Worm (Caenorhabditis elegans) whole organism, L3 larva: Measurements from ENCODE around the gene sft-1.
A peak's percentile ranks its signal among the peaks of the same experiment; 100 is the strongest.

ENCODE experiments used
- R02D3.7 ChIP-seq: fragments of 150-350 bp; optimal IDR thresholded peaks from 2 replicates; lab custom pipeline; 2014; ENCODE audit warnings: missing biosample characterization, missing genetic modification characterization
- aly-2 ChIP-seq: fragments of 150-350 bp; optimal IDR thresholded peaks from 2 replicates; lab custom pipeline; 2014; ENCODE audit warnings: missing biosample characterization, missing genetic modification characterization
- ceh-28 ChIP-seq: fragments of 150-350 bp; optimal IDR thresholded peaks from 2 replicates; lab custom pipeline; 2014; ENCODE audit warnings: missing biosample characterization, missing genetic modification reagents, missing genetic modification characterization
- daf-12 ChIP-seq: fragments of 150-350 bp; optimal IDR thresholded peaks from 2 replicates; lab custom pipeline; 2014; ENCODE audit warnings: missing biosample characterization, missing genetic modification reagents, missing genetic modification characterization
- elt-3 ChIP-seq, 3 experiments: fragments of 150-350 bp in 1 of 3; sonication (generic microtip) in 2 of 3; optimal IDR thresholded peaks; 2 replicates in 2 of 3; 4 replicates in 1 of 3; lab custom pipeline; 2014 to 2017; ENCODE audit warnings: missing biosample characterization in 3 of 3, missing genetic modification characterization in 3 of 3
- fkh-10 ChIP-seq: sonication (generic microtip); optimal IDR thresholded peaks from 2 replicates; lab custom pipeline; 2017; ENCODE audit warnings: missing biosample characterization, missing genetic modification reagents, missing genetic modification characterization
- fos-1 ChIP-seq: fragments of 150-350 bp; optimal IDR thresholded peaks from 2 replicates; lab custom pipeline; 2014; ENCODE audit warnings: missing biosample characterization, missing genetic modification characterization
- hmg-11 ChIP-seq: sonication (generic microtip); optimal IDR thresholded peaks from 2 replicates; lab custom pipeline; 2016; ENCODE audit warnings: missing genetic modification characterization, missing compliant biosample characterization
- jun-1 ChIP-seq: fragments of 150-350 bp; optimal IDR thresholded peaks from 2 replicates; lab custom pipeline; 2014; ENCODE audit warnings: missing biosample characterization, missing genetic modification reagents, missing genetic modification characterization
- lin-15B ChIP-seq: fragments of 150-350 bp; optimal IDR thresholded peaks from 2 replicates; lab custom pipeline; 2014; ENCODE audit warnings: missing biosample characterization, missing genetic modification characterization
- lin-39 ChIP-seq: fragments of 150-350 bp; optimal IDR thresholded peaks from 2 replicates; lab custom pipeline; 2018; ENCODE audit warnings: missing biosample characterization, missing genetic modification reagents, missing genetic modification characterization
- lsy-12 ChIP-seq: sonication (generic microtip); optimal IDR thresholded peaks from 2 replicates; lab custom pipeline; 2016; ENCODE audit warnings: mild to moderate bottlenecking, missing genetic modification characterization, missing compliant biosample characterization
- mdl-1 ChIP-seq: fragments of 150-350 bp; optimal IDR thresholded peaks from 2 replicates; lab custom pipeline; 2014; ENCODE audit warnings: missing biosample characterization, missing genetic modification characterization
- mml-1 ChIP-seq: fragments of 150-350 bp; sonication (generic microtip); optimal IDR thresholded peaks from 3 replicates; lab custom pipeline; 2014; ENCODE audit warnings: missing biosample characterization, missing genetic modification characterization
- nfya-1 ChIP-seq: sonication (generic microtip); optimal IDR thresholded peaks from 2 replicates; lab custom pipeline; 2017; ENCODE audit warnings: missing genetic modification characterization, mild to moderate bottlenecking, missing compliant biosample characterization, antibody characterized with exemption, moderate library complexity; ENCODE audit not compliant: insufficient read depth
- nhr-11 ChIP-seq: fragments of 150-350 bp; optimal IDR thresholded peaks from 2 replicates; lab custom pipeline; 2014; ENCODE audit warnings: missing biosample characterization, missing genetic modification characterization
- nhr-12 ChIP-seq: fragments of 150-350 bp; optimal IDR thresholded peaks from 2 replicates; lab custom pipeline; 2014; ENCODE audit warnings: missing biosample characterization, missing genetic modification characterization
- nhr-23 ChIP-seq: fragments of 150-350 bp; optimal IDR thresholded peaks from 2 replicates; lab custom pipeline; 2014; ENCODE audit warnings: missing biosample characterization, missing genetic modification reagents, missing genetic modification characterization
- nhr-25 ChIP-seq: sonication (generic microtip); optimal IDR thresholded peaks from 2 replicates; lab custom pipeline; 2017; ENCODE audit warnings: missing biosample characterization, missing genetic modification characterization
- nhr-28 ChIP-seq: fragments of 150-350 bp; optimal IDR thresholded peaks from 2 replicates; lab custom pipeline; 2014; ENCODE audit warnings: missing biosample characterization, missing genetic modification characterization
- nhr-43 ChIP-seq: sonication (generic microtip); optimal IDR thresholded peaks from 2 replicates; lab custom pipeline; 2016; ENCODE audit warnings: mild to moderate bottlenecking, missing genetic modification characterization, missing compliant biosample characterization; ENCODE audit not compliant: poor library complexity, severe bottlenecking
- nhr-67 ChIP-seq: fragments of 150-350 bp; optimal IDR thresholded peaks from 2 replicates; lab custom pipeline; 2014; ENCODE audit warnings: missing biosample characterization, missing genetic modification characterization
- nhr-76 ChIP-seq: fragments of 150-350 bp; sonication (generic microtip); optimal IDR thresholded peaks from 5 replicates; lab custom pipeline; 2014; ENCODE audit warnings: missing biosample characterization, missing genetic modification characterization
- nhr-77 ChIP-seq: fragments of 150-350 bp; optimal IDR thresholded peaks from 2 replicates; lab custom pipeline; 2014; ENCODE audit warnings: missing biosample characterization, missing genetic modification characterization
- pha-4 ChIP-seq: fragments of 150-350 bp; optimal IDR thresholded peaks from 2 replicates; lab custom pipeline; 2014; ENCODE audit warnings: missing biosample characterization, missing genetic modification reagents, missing genetic modification characterization
- pqm-1 ChIP-seq: fragments of 150-350 bp; optimal IDR thresholded peaks from 2 replicates; lab custom pipeline; 2017; ENCODE audit warnings: missing biosample characterization, missing genetic modification characterization, inconsistent platforms
- sea-2 ChIP-seq: fragments of 150-350 bp; sonication (generic microtip); optimal IDR thresholded peaks from 4 replicates; lab custom pipeline; 2014; ENCODE audit warnings: missing biosample characterization, missing genetic modification reagents, missing genetic modification characterization
- skn-1 ChIP-seq: fragments of 150-350 bp; optimal IDR thresholded peaks from 2 replicates; lab custom pipeline; 2014; ENCODE audit warnings: missing biosample characterization, missing genetic modification characterization
- snpc-4 ChIP-seq: fragments of 150-350 bp; optimal IDR thresholded peaks from 2 replicates; lab custom pipeline; 2014; ENCODE audit warnings: missing biosample characterization, missing genetic modification characterization
- unc-39 ChIP-seq: sonication (generic microtip); optimal IDR thresholded peaks from 4 replicates; lab custom pipeline; 2017; ENCODE audit warnings: missing biosample characterization, missing genetic modification characterization
- unc-62 ChIP-seq: fragments of 150-350 bp; sonication (generic microtip); optimal IDR thresholded peaks from 4 replicates; lab custom pipeline; 2014; ENCODE audit warnings: missing biosample characterization, missing genetic modification reagents, missing genetic modification characterization
- zag-1 ChIP-seq: fragments of 150-350 bp; optimal IDR thresholded peaks from 2 replicates; lab custom pipeline; 2014; ENCODE audit warnings: missing biosample characterization, missing genetic modification characterization
- ztf-11 ChIP-seq: fragments of 150-350 bp; optimal IDR thresholded peaks from 2 replicates; lab custom pipeline; 2014; ENCODE audit warnings: missing biosample characterization, missing genetic modification characterization
- ztf-4 ChIP-seq: fragments of 150-350 bp; optimal IDR thresholded peaks from 2 replicates; lab custom pipeline; 2014; ENCODE audit warnings: missing biosample characterization, missing genetic modification characterization

Gene sft-1

DNA sequence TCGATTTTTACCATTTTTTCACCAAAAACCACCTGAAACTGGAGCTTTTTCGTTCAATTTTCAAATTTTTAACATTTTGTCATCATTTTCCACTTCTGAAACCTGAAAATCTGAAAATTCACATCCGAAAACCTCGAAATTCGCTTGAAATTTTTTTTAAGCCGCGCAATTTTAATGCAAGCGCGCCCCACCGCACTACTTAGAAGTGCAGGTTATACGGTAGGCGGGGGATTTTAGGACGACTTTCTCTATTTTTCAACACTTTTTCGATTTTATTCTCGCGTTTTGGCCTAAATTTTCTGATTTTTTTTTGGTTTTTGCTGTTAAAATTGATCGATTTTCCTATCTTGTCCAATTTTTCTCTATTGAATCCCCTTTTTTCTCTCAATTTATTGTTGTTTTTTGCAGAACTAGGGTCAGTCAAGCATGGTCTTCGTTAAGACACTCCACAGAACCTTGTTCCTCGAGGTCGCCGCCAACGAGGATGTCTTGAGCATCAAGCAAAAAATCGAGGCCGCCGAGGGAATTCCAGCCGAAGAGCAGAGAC lies 18.5 kb upstream of the sft-1 start, which contains the start of gene ubl-1 (continued):
- TF ChIP-seq nhr-11 (tag; lab: Kevin White, UChicago) (peak; percentile 41), elt-3 (tag; optimal IDR thresholded peaks at IDR 0.05; lab: Kevin White, UChicago) (peak in 1 of 3 experiments; percentile 15), skn-1 (tag; lab: Kevin White, UChicago) (peak; percentile 69), mml-1 (no peak), ztf-11 (tag; lab: Kevin White, UChicago) (no peak)

DNA sequence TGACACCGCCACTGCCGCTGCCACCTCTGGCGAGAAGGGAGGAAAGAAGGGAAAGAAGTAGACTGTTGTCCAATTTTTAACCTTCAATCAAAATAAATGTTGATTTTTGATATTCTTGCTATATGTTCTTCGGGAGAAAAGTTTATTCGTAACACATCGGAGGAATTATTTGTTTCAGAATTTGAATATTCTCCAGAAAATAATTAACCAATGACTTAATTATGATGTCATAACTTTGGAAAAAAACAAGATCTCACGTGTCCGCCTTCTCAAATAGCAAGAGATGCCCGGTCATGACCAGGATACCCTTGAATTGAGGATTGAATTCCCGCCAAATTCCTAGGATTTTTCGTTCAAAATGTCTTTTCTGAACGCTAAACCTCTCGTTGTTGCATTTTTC lies 17.4 kb upstream of the sft-1 start:
- TF ChIP-seq unc-62 = no peak
- TF ChIP-seq ceh-28 (tag; lab: Kevin White, UChicago) = no peak
- no peak for TF ChIP-seq fkh-10
- TF ChIP-seq nhr-25 (tag; lab: Kevin White, UChicago) = no peak
- TF ChIP-seq nhr-28 (tag; lab: Kevin White, UChicago) = no peak
- TF ChIP-seq nhr-76 (tag; lab: Kevin White, UChicago) = no peak
- TF ChIP-seq nfya-1 (tag; lab: Kevin White, UChicago) = no peak
- TF ChIP-seq skn-1 (tag; lab: Kevin White, UChicago) = no peak
- no peak for TF ChIP-seq nhr-77
- TF ChIP-seq lsy-12 (tag; lab: Kevin White, UChicago) = no peak

DNA sequence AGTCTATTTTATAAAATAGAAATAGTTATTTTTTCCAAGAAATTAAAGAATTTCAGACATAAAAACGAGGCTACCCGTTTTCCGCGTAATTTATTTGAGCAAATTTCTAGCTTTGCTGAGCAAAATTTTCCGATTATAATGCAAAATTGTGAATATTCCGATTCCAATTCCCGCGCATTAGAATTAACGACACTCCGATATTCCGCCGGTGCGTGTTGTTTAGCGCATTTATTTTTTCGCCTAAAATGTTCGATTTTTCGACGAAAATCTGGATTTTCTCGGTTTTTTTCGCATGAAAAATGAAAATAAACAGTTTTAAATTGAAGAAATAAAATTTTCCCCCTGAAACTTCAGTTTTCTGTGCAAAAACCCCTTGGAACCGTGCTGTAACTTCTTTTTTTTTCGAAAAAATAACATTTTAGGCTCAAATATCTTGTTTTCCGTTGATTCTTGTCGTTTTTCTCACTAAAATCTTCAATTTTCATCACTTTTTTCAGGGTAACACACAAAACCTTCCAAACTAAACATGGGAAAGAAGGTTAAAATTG lies 16.4 kb upstream of the sft-1 start, which contains the start of gene H06I04.3:
TSS of gene H06I04.3 (plus strand) at position 498 of the 548 bp plus-strand sequence.
- TF ChIP-seq jun-1 = no peak
- TF ChIP-seq daf-12 (tag; lab: Kevin White, UChicago) = no peak
- TF ChIP-seq nhr-23 (tag; lab: Kevin White, UChicago) = peak; percentile 22
- no peak for TF ChIP-seq nhr-11 (tag; lab: Kevin White, UChicago)
- no peak for TF ChIP-seq sea-2
- TF ChIP-seq lin-15B (tag; lab: Kevin White, UChicago) = peak; percentile 28
- TF ChIP-seq pha-4 (tag; lab: Kevin White, UChicago) = no peak
- TF ChIP-seq R02D3.7 (tag; lab: Kevin White, UChicago) = no peak
- TF ChIP-seq pqm-1 (tag; lab: Kevin White, UChicago) = no peak
- peak; percentile 50 for TF ChIP-seq hmg-11
- no peak for TF ChIP-seq fos-1 (tag; lab: Kevin White, UChicago)
- peak; percentile 41 for TF ChIP-seq nfya-1 (tag; lab: Kevin White, UChicago)
- no peak for TF ChIP-seq ztf-4 (tag; lab: Kevin White, UChicago)
- TF ChIP-seq nhr-12 (tag; lab: Kevin White, UChicago) = no peak
- no peak for TF ChIP-seq nhr-43 (tag; lab: Kevin White, UChicago)
- TF ChIP-seq snpc-4 (tag; lab: Kevin White, UChicago) = no peak
- TF ChIP-seq lin-39 (tag; lab: Kevin White, UChicago) = peak; percentile 24
- no peak for TF ChIP-seq nhr-76 (tag; lab: Kevin White, UChicago)

DNA sequence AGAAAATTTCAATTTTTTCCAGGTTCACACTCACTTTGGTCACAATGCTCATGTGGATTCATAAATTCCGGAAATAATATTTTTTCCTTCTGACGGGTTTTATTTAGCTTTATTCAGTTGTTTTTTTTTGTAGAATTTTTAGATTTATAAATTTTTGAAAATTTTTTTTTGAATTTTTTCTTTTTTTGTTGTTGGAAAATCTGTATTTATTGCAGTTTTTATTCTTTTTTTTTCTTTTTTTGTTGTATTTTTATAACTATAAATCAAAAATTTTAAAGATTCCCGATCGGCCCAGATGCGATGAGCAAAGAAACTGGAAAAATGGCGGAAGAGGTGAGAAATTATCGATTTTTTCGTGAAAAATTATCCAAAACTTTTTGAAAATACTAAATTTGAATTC lies 5.1 kb downstream of the sft-1 start, which contains the start of gene ccep-135:
TSS of gene ccep-135 (plus strand) at position 301 of the 400 bp plus-strand sequence.
- TF ChIP-seq nhr-67 (tag; lab: Kevin White, UChicago) = no peak

DNA sequence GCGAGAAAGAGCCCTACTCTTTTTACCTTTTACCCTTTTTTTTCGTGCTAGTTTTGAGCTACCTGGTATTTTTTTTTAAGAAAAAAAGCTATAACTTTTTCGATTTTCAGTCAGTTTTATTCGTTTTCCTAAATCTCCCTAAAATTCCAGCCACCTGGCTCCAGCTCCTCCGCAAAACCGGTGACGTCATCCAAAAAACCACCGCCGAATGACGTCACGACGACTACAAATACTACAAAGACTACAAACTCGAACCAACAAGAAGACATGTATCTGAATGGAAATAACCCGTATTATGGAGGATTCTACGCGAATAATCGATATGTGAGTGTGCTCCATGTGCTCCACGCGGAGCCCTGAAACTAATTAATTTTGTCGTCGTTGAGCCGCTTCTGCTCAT lies 8.2 kb downstream of the sft-1 start:
- TF ChIP-seq R02D3.7 (tag; lab: Kevin White, UChicago) = no peak
- no peak for TF ChIP-seq unc-39
- no peak for TF ChIP-seq nhr-25 (tag; lab: Kevin White, UChicago)
- no peak for TF ChIP-seq unc-62
- TF ChIP-seq nhr-76 (tag; lab: Kevin White, UChicago) = no peak
- no peak for TF ChIP-seq mdl-1
- no peak for TF ChIP-seq hmg-11
- TF ChIP-seq zag-1 (tag; lab: Kevin White, UChicago) = no peak
- TF ChIP-seq aly-2 = no peak
- TF ChIP-seq skn-1 (tag; lab: Kevin White, UChicago) = no peak
